Worm (Caenorhabditis elegans) whole organism, late embryonic: Measurements from ENCODE around the gene T28C6.7.

ENCODE experiments used
- K09A11.1 ChIP-seq: sonication (generic microtip); optimal IDR thresholded peaks from 2 replicates; lab custom pipeline; 2017; ENCODE audit warnings: antibody characterized with exemption, mild to moderate bottlenecking, missing genetic modification characterization, missing compliant biosample characterization; ENCODE audit not compliant: insufficient read depth
- ama-1 ChIP-seq: fragments of 150-350 bp; optimal IDR thresholded peaks from 2 replicates; lab custom pipeline; 2014
- ceh-2 ChIP-seq: sonication (generic microtip); optimal IDR thresholded peaks from 2 replicates; lab custom pipeline; 2016; ENCODE audit warnings: missing genotype, missing genetic modification characterization, missing compliant biosample characterization
- fkh-10 ChIP-seq: fragments of 150-350 bp; optimal IDR thresholded peaks from 2 replicates; lab custom pipeline; 2014; ENCODE audit warnings: missing biosample characterization, missing genetic modification reagents, missing genetic modification characterization
- madf-2 ChIP-seq: sonication (generic microtip); optimal IDR thresholded peaks from 2 replicates; lab custom pipeline; 2017; ENCODE audit warnings: missing genetic modification characterization, missing compliant biosample characterization
- pag-3 ChIP-seq: sonication (generic microtip); optimal IDR thresholded peaks from 2 replicates; lab custom pipeline; 2016; ENCODE audit warnings: missing compliant biosample characterization, missing genetic modification characterization, borderline replicate concordance
- pha-4 ChIP-seq: fragments of 150-350 bp; optimal IDR thresholded peaks from 2 replicates; lab custom pipeline; 2018; ENCODE audit warnings: missing biosample characterization, missing genetic modification reagents, missing genetic modification characterization
- tbx-2 ChIP-seq: sonication (generic microtip); optimal IDR thresholded peaks from 2 replicates; lab custom pipeline; 2016; ENCODE audit warnings: missing genetic modification characterization, missing compliant biosample characterization

- TF ChIP-seq fkh-10 (GFP tag; lab: Kevin White, UChicago) = no peak
- no peak for TF ChIP-seq pag-3
- TF ChIP-seq tbx-2 (tag; lab: Kevin White, UChicago) = no peak
- no peak for TF ChIP-seq madf-2
- TF ChIP-seq pha-4 (tag; lab: Kevin White, UChicago) = no peak
- no peak for TF ChIP-seq K09A11.1
- no peak for TF ChIP-seq ama-1 (lab: Kevin White, UChicago)
- TF ChIP-seq ceh-2 = no peak
These were observed 37.1 kb downstream of the T28C6.7 start for ce11 chrIV:8864672-8865071.
